Worm (Caenorhabditis elegans) whole organism, late embryonic: Measurements from ENCODE around the gene pcrg-1.

Experiments
- ama-1 ChIP-seq: fragments of 150-350 bp; optimal IDR thresholded peaks from 2 replicates; lab custom pipeline; 2014
- ceh-19 ChIP-seq: fragments of 200-800 bp; sonication (Bioruptor generic); optimal IDR thresholded peaks from 2 replicates; lab custom pipeline; 2018; ENCODE audit warnings: mild to moderate bottlenecking, missing genetic modification characterization, missing compliant biosample characterization
- ceh-24 ChIP-seq: sonication (generic microtip); optimal IDR thresholded peaks from 2 replicates; lab custom pipeline; 2016; ENCODE audit warnings: mild to moderate bottlenecking, missing genetic modification characterization, missing compliant biosample characterization
- dmd-4 ChIP-seq: sonication (generic microtip); optimal IDR thresholded peaks from 2 replicates; lab custom pipeline; 2016; ENCODE audit warnings: borderline replicate concordance, missing genetic modification characterization, missing compliant biosample characterization
- hlh-6 ChIP-seq: sonication (generic microtip); optimal IDR thresholded peaks from 2 replicates; lab custom pipeline; 2016; ENCODE audit warnings: missing genotype, missing genetic modification characterization, missing compliant biosample characterization
- nfya-1 ChIP-seq: sonication (generic microtip); optimal IDR thresholded peaks from 2 replicates; lab custom pipeline; 2017; ENCODE audit warnings: missing genetic modification characterization, mild to moderate bottlenecking, missing compliant biosample characterization, antibody characterized with exemption, moderate library complexity
- nhr-11 ChIP-seq: fragments of 150-350 bp; optimal IDR thresholded peaks from 2 replicates; lab custom pipeline; 2014; ENCODE audit warnings: missing biosample characterization, missing genetic modification characterization
- npax-4 ChIP-seq: sonication (generic microtip); optimal IDR thresholded peaks from 2 replicates; lab custom pipeline; 2016; ENCODE audit warnings: missing genetic modification characterization, missing compliant biosample characterization
- pag-3 ChIP-seq: sonication (generic microtip); optimal IDR thresholded peaks from 2 replicates; lab custom pipeline; 2016; ENCODE audit warnings: missing compliant biosample characterization, missing genetic modification characterization, borderline replicate concordance
- rnt-1 ChIP-seq: sonication (generic microtip); optimal IDR thresholded peaks from 2 replicates; lab custom pipeline; 2016; ENCODE audit warnings: missing genetic modification characterization, missing compliant biosample characterization
- unc-86 ChIP-seq: sonication (generic microtip); optimal IDR thresholded peaks from 2 replicates; lab custom pipeline; 2016; ENCODE audit warnings: missing genetic modification characterization, missing compliant biosample characterization
- ztf-16 ChIP-seq: sonication (generic microtip); optimal IDR thresholded peaks from 2 replicates; lab custom pipeline; 2017; ENCODE audit warnings: missing genetic modification characterization, missing compliant biosample characterization

DNA sequence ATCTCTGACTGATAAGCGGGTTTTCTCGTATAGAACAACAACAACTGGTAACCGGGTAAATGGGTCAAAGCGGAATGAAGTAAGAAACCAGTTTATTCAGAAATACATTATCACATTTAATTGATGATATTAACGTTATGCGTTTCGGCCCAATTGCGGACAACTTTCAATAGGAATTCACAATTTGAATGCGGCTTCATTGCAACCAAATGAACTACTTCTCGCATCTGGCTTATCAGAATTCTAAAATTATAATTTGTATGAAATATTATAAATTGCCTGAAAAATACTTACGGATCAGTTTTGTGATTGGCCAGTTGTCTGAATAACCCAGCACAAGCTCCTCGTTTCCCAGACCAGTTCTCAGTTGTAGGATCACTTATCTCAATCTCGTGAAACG lies 31.6 kb upstream of the pcrg-1 start, which contains the start of gene col-36:
- TF ChIP-seq dmd-4 = no peak
- TF ChIP-seq npax-4 (tag; lab: Kevin White, UChicago) = no peak
- no peak for TF ChIP-seq ztf-16
- TF ChIP-seq hlh-6 (tag; lab: Kevin White, UChicago) = no peak
- TF ChIP-seq pag-3 (tag; lab: Kevin White, UChicago) = no peak
- no peak for TF ChIP-seq nhr-11
- no peak for TF ChIP-seq nfya-1 (tag; lab: Kevin White, UChicago)
- no peak for TF ChIP-seq rnt-1 (tag; lab: Kevin White, UChicago)
- no peak for TF ChIP-seq ama-1 (lab: Kevin White, UChicago)
- TF ChIP-seq unc-86 (tag; lab: Kevin White, UChicago) = no peak
- TF ChIP-seq ceh-19 (GFP tag; lab: Kevin White, UChicago) = no peak
- no peak for TF ChIP-seq ceh-24 (tag; lab: Kevin White, UChicago)
